In the genomic region with DNA sequence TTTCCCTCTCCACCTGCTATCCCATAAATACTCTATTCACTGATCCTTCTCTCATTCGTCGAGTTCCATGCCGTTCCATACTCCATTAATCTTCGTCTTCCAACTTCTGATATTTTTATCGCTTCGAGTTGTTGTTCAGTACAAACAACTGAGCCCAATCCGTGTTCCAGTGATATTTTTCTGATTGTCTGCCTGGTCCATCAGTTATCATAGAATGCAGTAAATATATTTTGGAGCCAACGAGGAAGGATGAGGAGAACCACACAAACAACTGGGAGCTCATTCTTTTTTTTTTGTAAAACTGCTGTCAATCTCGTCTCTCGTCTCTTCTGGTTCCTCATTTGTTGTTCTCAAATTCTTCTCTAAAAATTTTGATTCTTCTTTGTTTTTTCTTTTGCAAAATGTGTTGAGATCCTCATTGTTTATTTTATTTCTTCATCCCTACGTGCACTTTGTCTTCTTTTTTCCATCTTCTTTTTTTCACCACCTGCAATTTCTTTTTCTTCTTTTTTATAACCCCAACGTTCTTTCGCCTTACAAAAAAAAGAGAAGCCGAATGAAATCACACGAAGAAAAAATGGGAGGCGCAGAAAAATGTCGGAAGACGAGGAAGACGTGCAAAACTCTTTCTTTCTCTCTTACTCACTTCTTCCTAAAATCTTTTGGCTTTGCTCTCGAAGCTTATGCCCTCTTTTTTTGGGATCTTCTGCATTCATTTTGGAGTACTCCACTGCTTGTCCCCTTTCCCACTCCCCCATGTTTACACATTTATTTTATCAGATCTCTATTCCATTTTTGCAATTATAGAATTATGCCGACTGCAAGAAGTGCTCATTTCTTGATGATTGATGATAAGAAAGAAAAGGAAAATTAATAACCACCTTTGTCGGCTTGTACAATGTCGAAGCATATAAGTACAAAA, we compare ENCODE assay signal across 3 worm cellular contexts.
TF ChIP-seq lines count a peak whose summit lies in the region.

No protein-coding gene starts in this region.

TF ChIP-seq in whole organism, L1 larva, 84 proteins besides CTCF, POLR2A, EP300 and RAD21 (continued from another document):
- no peak for TF ChIP-seq efl-1 (optimal IDR thresholded peaks at IDR 0.05; lab: Kevin White, UChicago)
- peak in 1 of 2 experiments; percentile 52 for TF ChIP-seq efl-1 (GFP tag; optimal IDR thresholded peaks at IDR 0.05 in 1 of 2; lab: Kevin White, UChicago)
- peak in 1 of 3 experiments; percentile 32 for TF ChIP-seq ceh-82 (tag; optimal IDR thresholded peaks at IDR 0.05; lab: Kevin White, UChicago)
- TF ChIP-seq mep-1 (tag; optimal IDR thresholded peaks at IDR 0.05; lab: Kevin White, UChicago): no peak
- no peak for TF ChIP-seq fos-1 (tag; optimal IDR thresholded peaks at IDR 0.05; lab: Kevin White, UChicago)
- TF ChIP-seq pag-3 (tag; optimal IDR thresholded peaks at IDR 0.05; lab: Kevin White, UChicago; ENCODE audit: borderline replicate concordance, insufficient read depth): no peak
- TF ChIP-seq rnt-1 (tag; optimal IDR thresholded peaks at IDR 0.05; lab: Kevin White, UChicago): peak; percentile 8
- TF ChIP-seq zip-4 (GFP tag; optimal IDR thresholded peaks at IDR 0.05; lab: Kevin White, UChicago): no peak
- peak; percentile 12 for TF ChIP-seq nhr-71 (tag; optimal IDR thresholded peaks at IDR 0.05; lab: Kevin White, UChicago)
- TF ChIP-seq fkh-4 (tag; optimal IDR thresholded peaks at IDR 0.05; lab: Kevin White, UChicago; ENCODE audit: borderline replicate concordance): no peak
- TF ChIP-seq nhr-19 (GFP tag; conservative IDR thresholded peaks at IDR 0.05; lab: Robert Waterston, UW): no peak; the same call in 1 of the 2 replicates
- no peak for TF ChIP-seq sox-4 (tag; optimal IDR thresholded peaks at IDR 0.05; lab: Kevin White, UChicago)
- TF ChIP-seq nhr-85 (tag; lab: Kevin White, UChicago): no peak
- no peak for TF ChIP-seq ama-1 (optimal IDR thresholded peaks at IDR 0.05; lab: Kevin White, UChicago)
- TF ChIP-seq lin-39 (tag; optimal IDR thresholded peaks at IDR 0.05; lab: Kevin White, UChicago): no peak
- TF ChIP-seq egl-13 (tag; optimal IDR thresholded peaks at IDR 0.05; lab: Kevin White, UChicago): no peak
- peak in 1 of 2 experiments; percentile 33 for TF ChIP-seq lsy-2 (tag; optimal IDR thresholded peaks at IDR 0.05; lab: Kevin White, UChicago)
- TF ChIP-seq isw-1 (GFP tag; IDR thresholded peaks at IDR 0.05; lab: Robert Waterston, UW): no peak
- TF ChIP-seq ces-1 (GFP tag; optimal IDR thresholded peaks at IDR 0.05; lab: Kevin White, UChicago): no peak
- TF ChIP-seq mdl-1 (tag; optimal IDR thresholded peaks at IDR 0.05; lab: Kevin White, UChicago): no peak
- TF ChIP-seq elt-3 (tag; optimal IDR thresholded peaks at IDR 0.05; lab: Kevin White, UChicago): no peak
- TF ChIP-seq snu-23 (GFP tag; optimal IDR thresholded peaks at IDR 0.05; lab: Kevin White, UChicago): no peak
- no peak for TF ChIP-seq F16B12.6 (tag; optimal IDR thresholded peaks at IDR 0.05; lab: Kevin White, UChicago)
- no peak for TF ChIP-seq hpl-2 (GFP tag; optimal IDR thresholded peaks at IDR 0.05; lab: Kevin White, UChicago)

TF ChIP-seq in whole organism, L3 larva, 47 proteins besides CTCF, POLR2A, EP300 and RAD21 (continued from another document):
- no peak for TF ChIP-seq ZK546.5 (tag; optimal IDR thresholded peaks at IDR 0.05; lab: Kevin White, UChicago)
- TF ChIP-seq daf-12 (tag; optimal IDR thresholded peaks at IDR 0.05; lab: Kevin White, UChicago): no peak
- TF ChIP-seq nhr-43 (tag; optimal IDR thresholded peaks at IDR 0.05; lab: Kevin White, UChicago; ENCODE audit: poor library complexity, severe bottlenecking): no peak
- no peak for TF ChIP-seq ztf-11 (tag; optimal IDR thresholded peaks at IDR 0.05; lab: Kevin White, UChicago)
- TF ChIP-seq nhr-237 (tag; optimal IDR thresholded peaks at IDR 0.05; lab: Kevin White, UChicago): no peak

TF ChIP-seq in whole organism, L4 larva, 104 proteins besides CTCF, POLR2A, EP300 and RAD21 (continued from another document):
- TF ChIP-seq dpl-1 (GFP tag; optimal IDR thresholded peaks at IDR 0.05; lab: Kevin White, UChicago): no peak
- TF ChIP-seq nhr-76 (tag; optimal IDR thresholded peaks at IDR 0.05; lab: Kevin White, UChicago): no peak
- TF ChIP-seq madf-9 (GFP tag; conservative IDR thresholded peaks at IDR 0.05; lab: Robert Waterston, UW): no peak
- peak in 1 of 2 experiments; percentile 83 for TF ChIP-seq unc-62 (GFP tag; optimal IDR thresholded peaks at IDR 0.05 in 1 of 2; lab: Kevin White, UChicago)
- TF ChIP-seq unc-62 (tag; optimal IDR thresholded peaks at IDR 0.05; lab: Kevin White, UChicago): no peak
- no peak for TF ChIP-seq daf-8 (GFP tag; IDR thresholded peaks at IDR 0.05; lab: Robert Waterston, UW)
- no peak for TF ChIP-seq ZK546.5 (tag; optimal IDR thresholded peaks at IDR 0.05; lab: Kevin White, UChicago)
- TF ChIP-seq lin-29 (GFP tag; IDR thresholded peaks at IDR 0.05; lab: Robert Waterston, UW): no peak
- TF ChIP-seq unc-130 (GFP tag; optimal IDR thresholded peaks at IDR 0.05; lab: Kevin White, UChicago): no peak
- TF ChIP-seq madf-5 (GFP tag; IDR thresholded peaks at IDR 0.05; lab: Robert Waterston, UW): no peak
- no peak for TF ChIP-seq lsy-2 (tag; optimal IDR thresholded peaks at IDR 0.05; lab: Kevin White, UChicago)
- TF ChIP-seq aha-1 (tag; lab: Kevin White, UChicago): peak; percentile 96
- TF ChIP-seq pqm-1 (tag; optimal IDR thresholded peaks at IDR 0.05; lab: Kevin White, UChicago): peak; percentile 22
- TF ChIP-seq nhr-42 (GFP tag; IDR thresholded peaks at IDR 0.05; lab: Robert Waterston, UW): no peak
